Worm (Caenorhabditis elegans): ENCODE results near the gene kars-1.

DNA sequence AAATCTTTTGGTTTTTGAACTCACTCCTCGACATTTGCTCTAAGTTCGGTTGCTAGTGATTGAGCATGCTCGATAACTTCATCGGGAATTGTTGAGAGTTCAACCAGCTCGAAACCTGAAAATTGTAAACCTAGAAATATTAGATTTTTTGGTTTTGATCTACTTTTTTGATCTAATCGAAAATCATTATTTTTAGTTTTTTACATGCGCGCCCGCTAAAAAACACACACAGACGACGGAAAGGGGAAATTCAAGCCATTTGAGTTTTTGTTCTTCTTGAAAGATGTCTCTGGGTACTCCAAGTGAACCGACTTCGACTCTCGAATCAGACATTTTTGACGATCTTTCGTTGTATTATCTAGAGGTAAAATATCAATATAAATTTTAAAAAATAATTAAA lies 6.8 kb downstream of the kars-1 start, which contains the start of gene nos-2:
- TF ChIP-seq mls-2 (tag; optimal IDR thresholded peaks at IDR 0.05) = no peak
- TF ChIP-seq ztf-11 (tag; optimal IDR thresholded peaks at IDR 0.05) = no peak
- TF ChIP-seq ham-2 (GFP tag; optimal IDR thresholded peaks at IDR 0.05) = no peak
- no peak for TF ChIP-seq lsy-2 (tag; optimal IDR thresholded peaks at IDR 0.05)
- no peak for TF ChIP-seq nhr-76 (tag; optimal IDR thresholded peaks at IDR 0.05)
- no peak for TF ChIP-seq pha-4 (tag; optimal IDR thresholded peaks at IDR 0.05)
- no peak for TF ChIP-seq mep-1 (tag; optimal IDR thresholded peaks at IDR 0.05)
- no peak for TF ChIP-seq lin-13 (tag; optimal IDR thresholded peaks at IDR 0.05)
- TF ChIP-seq nhr-12 (tag; optimal IDR thresholded peaks at IDR 0.05) = no peak
- TF ChIP-seq hlh-1 (tag; optimal IDR thresholded peaks at IDR 0.05) = no peak
- no peak for TF ChIP-seq unc-39 (tag; optimal IDR thresholded peaks at IDR 0.05)
- no peak for TF ChIP-seq nhr-2 (tag; optimal IDR thresholded peaks at IDR 0.05)
